Fruit fly (Drosophila melanogaster) whole organism, adult: Measurements from ENCODE around the gene CG11247.

ENCODE experiments used
- CG33017 ChIP-seq: fragments of 200-800 bp; sonication (Bioruptor generic); optimal IDR thresholded peaks from 2 replicates; lab custom pipeline; 2018; ENCODE audit warnings: missing biosample characterization, mild to moderate bottlenecking, missing genetic modification characterization, moderate library complexity
- tj ChIP-seq: fragments of 200-800 bp; sonication (Bioruptor generic); optimal IDR thresholded peaks from 3 replicates; lab custom pipeline; 2017; ENCODE audit warnings: missing biosample characterization, mild to moderate bottlenecking, missing genetic modification characterization, moderate library complexity

- TF ChIP-seq tj (GFP tag; lab: Kevin White, UChicago) (no peak), CG33017 (no peak)
Observed at dm6 chr3L:21740209-21740608, 11.6 kb upstream of the CG11247 start, which contains the start of gene CG14566.
